Fruit fly (Drosophila melanogaster): ENCODE results near the gene CG5664.

Gene CG5664

DNA sequence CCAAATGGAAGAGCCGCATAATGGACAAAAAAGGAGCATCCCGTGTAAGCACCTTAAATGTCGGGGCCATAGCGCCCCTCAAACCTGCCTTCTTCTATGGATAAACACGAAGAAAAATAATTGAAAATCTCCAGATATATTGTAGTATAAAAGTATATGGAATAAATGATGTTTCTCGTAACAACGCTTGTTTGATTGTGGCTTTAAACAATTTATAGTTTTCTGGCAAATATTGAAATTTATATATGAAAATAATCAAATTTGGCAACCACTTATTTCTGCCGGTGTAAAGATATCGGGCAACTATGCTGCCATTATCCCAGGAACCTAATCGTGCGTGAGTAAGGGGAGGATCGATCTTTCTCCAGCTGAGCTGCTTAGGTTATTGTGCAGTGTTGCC lies 14.0 kb upstream of the CG5664 start:
- TF ChIP-seq bsh (GFP tag; optimal IDR thresholded peaks at IDR 0.05): peak in 1 of 2 experiments; percentile 27
- TF ChIP-seq rib (GFP tag; IDR thresholded peaks at IDR 0.05): no peak
- TF ChIP-seq zen (tag; optimal IDR thresholded peaks at IDR 0.05): peak; percentile 56
- TF ChIP-seq Chrac-16 (GFP tag; optimal IDR thresholded peaks at IDR 0.05): no peak
- peak; percentile 45 for TF ChIP-seq CG9727 (GFP tag; optimal IDR thresholded peaks at IDR 0.05)
- peak; percentile 20; the same call in 1 of the 2 replicates for TF ChIP-seq CG4404 (GFP tag; IDR thresholded peaks at IDR 0.05)
- peak; percentile 1 for TF ChIP-seq CG16815 (GFP tag; optimal IDR thresholded peaks at IDR 0.05)
- no peak for TF ChIP-seq CG11560 (tag; IDR thresholded peaks at IDR 0.05)
- TF ChIP-seq gem (tag; optimal IDR thresholded peaks at IDR 0.05): peak; percentile 39
- TF ChIP-seq CG18262 (tag; optimal IDR thresholded peaks at IDR 0.05): peak; percentile 39
- peak in 1 of 3 experiments; percentile 17 for TF ChIP-seq lola (GFP tag; optimal IDR thresholded peaks at IDR 0.05)
- TF ChIP-seq CG10979 (tag; optimal IDR thresholded peaks at IDR 0.05): peak; percentile 41
- no peak for TF ChIP-seq Ssrp (tag; optimal IDR thresholded peaks at IDR 0.05)
- peak; percentile 17 for TF ChIP-seq phol (tag; optimal IDR thresholded peaks at IDR 0.05)
- peak; percentile 24 for TF ChIP-seq CG10267 (tag; optimal IDR thresholded peaks at IDR 0.05)
- TF ChIP-seq wor (GFP tag; IDR thresholded peaks at IDR 0.05): no peak
- peak; percentile 59 for TF ChIP-seq dmrt11E (tag; optimal IDR thresholded peaks at IDR 0.05)
- TF ChIP-seq pum (GFP tag; optimal IDR thresholded peaks at IDR 0.05): no peak
- TF ChIP-seq ac (GFP tag; optimal IDR thresholded peaks at IDR 0.05): peak; percentile 24
- peak; percentile 50 for TF ChIP-seq fd102C (GFP tag; optimal IDR thresholded peaks at IDR 0.05)
- TF ChIP-seq CG15696 (tag; optimal IDR thresholded peaks at IDR 0.05): peak; percentile 19
- no peak for TF ChIP-seq prd (optimal IDR thresholded peaks at IDR 0.05)
- TF ChIP-seq prd (GFP tag; IDR thresholded peaks at IDR 0.05): peak; percentile 48; the same call in 1 of the 3 replicates
- TF ChIP-seq Lpt (GFP tag; optimal IDR thresholded peaks at IDR 0.05): no peak
- TF ChIP-seq NfI (GFP tag; optimal IDR thresholded peaks at IDR 0.05): no peak
- no peak for TF ChIP-seq CG4328 (GFP tag; optimal IDR thresholded peaks at IDR 0.05)
- no peak for TF ChIP-seq cas (GFP tag; IDR thresholded peaks at IDR 0.05)
- TF ChIP-seq CG14710 (tag; optimal IDR thresholded peaks at IDR 0.05): peak; percentile 23
- peak in 1 of 2 experiments; percentile 0 for TF ChIP-seq chif (GFP tag; optimal IDR thresholded peaks at IDR 0.05)
- TF ChIP-seq CG2712 (tag; optimal IDR thresholded peaks at IDR 0.05): peak; percentile 38
- peak; percentile 6 for TF ChIP-seq CG17829 (tag; optimal IDR thresholded peaks at IDR 0.05)
- no peak for TF ChIP-seq CG9437 (GFP tag; optimal IDR thresholded peaks at IDR 0.05)
- peak; percentile 82 for TF ChIP-seq sens (GFP tag)
- TF ChIP-seq sna (GFP tag; IDR thresholded peaks at IDR 0.05; ENCODE audit: partially characterized antibody): no peak

DNA sequence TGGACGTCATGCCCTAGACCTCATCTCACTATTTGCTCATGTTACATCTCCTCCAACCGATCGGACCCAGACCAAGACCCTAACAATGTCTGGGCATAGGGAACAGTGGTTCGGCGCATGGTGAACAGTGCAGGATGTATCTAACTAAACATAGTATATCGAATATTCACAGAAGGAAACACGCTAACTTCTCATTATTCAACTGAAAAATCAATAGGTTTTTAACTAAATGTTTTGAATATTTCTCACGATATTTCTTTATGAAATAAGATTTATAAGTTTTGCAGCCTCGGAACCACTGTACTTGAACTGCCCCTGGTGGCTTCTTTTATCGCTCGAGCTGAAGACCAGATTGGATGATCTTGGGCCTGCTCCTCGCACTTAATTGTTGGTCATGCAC lies 12.5 kb upstream of the CG5664 start:
- TF ChIP-seq BtbVII (GFP tag; optimal IDR thresholded peaks at IDR 0.05): no peak
- TF ChIP-seq CG8478 (optimal IDR thresholded peaks at IDR 0.05): no peak
- no peak for TF ChIP-seq crp (GFP tag; optimal IDR thresholded peaks at IDR 0.05)
- no peak for TF ChIP-seq hth (optimal IDR thresholded peaks at IDR 0.05)
- TF ChIP-seq phol (tag; optimal IDR thresholded peaks at IDR 0.05): peak; percentile 68
- no peak for TF ChIP-seq NfI (GFP tag; optimal IDR thresholded peaks at IDR 0.05)
- TF ChIP-seq ewg (GFP tag; optimal IDR thresholded peaks at IDR 0.05): peak; percentile 30
- TF ChIP-seq Chrac-16 (GFP tag; optimal IDR thresholded peaks at IDR 0.05): peak; percentile 58
- TF ChIP-seq CG17829 (tag; optimal IDR thresholded peaks at IDR 0.05): peak; percentile 79
- TF ChIP-seq psq (GFP tag; optimal IDR thresholded peaks at IDR 0.05): no peak
- TF ChIP-seq CTCF (GFP tag; optimal IDR thresholded peaks at IDR 0.05): no peak
- TF ChIP-seq grau (tag; optimal IDR thresholded peaks at IDR 0.05): peak; percentile 60
- no peak for TF ChIP-seq Sry-δ (GFP tag; optimal IDR thresholded peaks at IDR 0.05)
- peak; percentile 34; the same call in 1 of the 2 replicates for TF ChIP-seq peb (GFP tag; IDR thresholded peaks at IDR 0.05)
- TF ChIP-seq rib (GFP tag; IDR thresholded peaks at IDR 0.05): no peak
- peak; percentile 44 for TF ChIP-seq slp2 (GFP tag; optimal IDR thresholded peaks at IDR 0.05)
- no peak for TF ChIP-seq CG9932 (GFP tag; IDR thresholded peaks at IDR 0.05)
- TF ChIP-seq pan (optimal IDR thresholded peaks at IDR 0.05): no peak
- TF ChIP-seq pan (GFP tag; optimal IDR thresholded peaks at IDR 0.05 in 1 of 2, IDR thresholded peaks at IDR 0.05 in 1 of 2): peak in 1 of 2 experiments; percentile 36
- TF ChIP-seq toy (GFP tag; IDR thresholded peaks at IDR 0.05): no peak
- no peak for TF ChIP-seq CG7928 (GFP tag; optimal IDR thresholded peaks at IDR 0.05)
- TF ChIP-seq CG8388 (GFP tag; optimal IDR thresholded peaks at IDR 0.05): peak; percentile 71
- peak; percentile 33 for TF ChIP-seq Asciz (GFP tag; optimal IDR thresholded peaks at IDR 0.05)
